Worm (Caenorhabditis elegans): ENCODE results near the gene T03E6.9.

Gene T03E6.9

DNA sequence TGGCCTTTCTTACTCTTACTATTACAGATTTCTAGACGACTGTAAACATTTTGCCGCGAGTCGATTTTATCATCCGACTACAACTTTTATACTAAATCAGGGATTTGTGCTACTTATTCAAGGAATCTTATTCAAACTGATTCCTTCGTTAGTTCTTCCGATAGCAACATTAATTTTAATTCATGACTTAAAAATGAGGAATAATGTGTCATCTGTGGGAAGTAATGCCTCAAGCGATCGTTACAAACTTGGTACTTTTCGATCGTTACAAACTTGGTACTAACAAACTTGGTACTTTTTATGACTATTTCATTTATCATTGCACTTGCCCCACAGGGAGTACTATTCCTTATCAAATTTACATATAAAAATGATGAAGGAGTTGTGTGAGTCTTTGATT, 16.9 kb upstream of the T03E6.9 start, which contains the start of gene Y70C5A.4:
Y70C5A.4 (plus strand) TSS at position 301 of the 400 bp plus-strand sequence.
- no peak for TF ChIP-seq fos-1 (tag; optimal IDR thresholded peaks at IDR 0.05)
- no peak for TF ChIP-seq hmg-1.1 (GFP tag; IDR thresholded peaks at IDR 0.05)
- no peak for TF ChIP-seq php-3 (GFP tag; IDR thresholded peaks at IDR 0.05)
- TF ChIP-seq zfp-3 (GFP tag; conservative IDR thresholded peaks at IDR 0.05), result no peak
- no peak for TF ChIP-seq pha-4 (GFP tag; IDR thresholded peaks at IDR 0.05)
- TF ChIP-seq pha-4 (tag; optimal IDR thresholded peaks at IDR 0.05), result no peak
- TF ChIP-seq aly-2 (tag; optimal IDR thresholded peaks at IDR 0.05), result no peak
- no peak for TF ChIP-seq ceh-32 (tag; optimal IDR thresholded peaks at IDR 0.05; ENCODE audit: poor library complexity)
- no peak for TF ChIP-seq skn-1 (tag; optimal IDR thresholded peaks at IDR 0.05)

DNA sequence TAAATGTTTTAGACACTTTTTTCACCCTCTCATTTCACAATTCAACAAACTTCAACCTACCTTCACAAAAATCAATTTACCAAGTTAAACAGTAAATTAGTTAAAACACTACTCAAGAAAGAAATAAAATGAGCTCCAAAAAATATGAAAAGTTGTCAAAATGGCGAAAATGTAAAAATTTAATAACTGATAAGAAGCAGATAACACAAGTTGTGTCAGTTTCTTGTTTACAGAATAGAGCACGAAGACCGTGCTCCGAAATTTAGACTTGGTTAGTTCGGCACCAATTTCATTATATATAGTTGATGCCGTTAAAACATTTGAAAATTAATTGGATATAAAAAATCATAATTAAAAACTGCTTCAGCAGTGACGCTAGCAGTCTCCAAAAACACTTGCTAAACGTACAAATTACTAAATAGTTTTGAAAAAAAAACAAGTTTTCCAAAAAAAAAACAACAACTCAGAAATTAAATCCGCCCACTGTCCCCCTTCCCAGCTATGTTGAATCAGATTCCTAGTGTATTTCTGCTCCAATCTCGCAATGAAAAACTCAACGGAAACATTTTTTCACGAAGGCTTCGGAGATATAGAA, 10.4 kb upstream of the T03E6.9 start, which contains the start of gene srw-54:
srw-54 (plus strand) TSS at position 545 of the 595 bp plus-strand sequence.
- TF ChIP-seq zag-1 (tag; optimal IDR thresholded peaks at IDR 0.05) (no peak), daf-16 (GFP tag; optimal IDR thresholded peaks at IDR 0.05) (no peak), daf-16 (tag; optimal IDR thresholded peaks at IDR 0.05) (peak; percentile 92), ceh-44 (GFP tag; IDR thresholded peaks at IDR 0.05) (no peak), Y75B8A.6 (GFP tag; IDR thresholded peaks at IDR 0.05) (no peak), dmd-6 (GFP tag; IDR thresholded peaks at IDR 0.05) (peak; percentile 38; the same call in 1 of the 2 replicates), ama-1 (optimal IDR thresholded peaks at IDR 0.05) (no peak), snpc-4 (tag; optimal IDR thresholded peaks at IDR 0.05) (no peak), mxl-2 (GFP tag; conservative IDR thresholded peaks at IDR 0.05) (no peak), ceh-28 (tag; optimal IDR thresholded peaks at IDR 0.05) (no peak), F44E2.7 (GFP tag; IDR thresholded peaks at IDR 0.05) (no peak), madf-5 (GFP tag; IDR thresholded peaks at IDR 0.05) (no peak), nhr-42 (GFP tag; IDR thresholded peaks at IDR 0.05) (no peak), zip-2 (tag; optimal IDR thresholded peaks at IDR 0.05) (no peak), nhr-10 (tag; optimal IDR thresholded peaks at IDR 0.05) (no peak), dve-1 (tag; optimal IDR thresholded peaks at IDR 0.05; ENCODE audit: insufficient read depth) (peak; percentile 23), nhr-28 (tag; optimal IDR thresholded peaks at IDR 0.05) (peak; percentile 59), cey-2 (tag; optimal IDR thresholded peaks at IDR 0.05; ENCODE audit: borderline replicate concordance, insufficient read depth) (no peak), pqm-1 (tag; optimal IDR thresholded peaks at IDR 0.05) (peak; percentile 29), daf-12 (tag; optimal IDR thresholded peaks at IDR 0.05) (no peak)

DNA sequence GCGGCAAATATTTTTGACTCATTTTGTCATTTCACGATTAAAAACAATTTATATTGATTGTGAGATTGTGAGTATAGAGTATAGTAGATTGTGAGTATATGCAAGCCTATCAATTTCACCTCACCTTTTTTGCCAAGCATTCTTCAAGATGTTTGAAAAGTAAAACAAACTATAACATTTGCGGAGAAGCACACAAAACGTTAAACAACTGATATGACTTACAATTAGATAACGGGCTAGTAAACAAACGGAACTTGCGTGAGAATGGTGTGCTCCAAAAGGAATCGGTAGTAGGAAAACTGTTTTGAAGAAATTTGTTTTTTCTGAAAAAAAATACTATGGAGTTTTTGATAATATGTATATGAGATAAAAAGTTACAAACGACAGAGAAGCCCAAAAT, 9.6 kb upstream of the T03E6.9 start:
- TF ChIP-seq lin-38 (GFP tag; IDR thresholded peaks at IDR 0.05) (no peak), php-3 (GFP tag; IDR thresholded peaks at IDR 0.05) (0 out of 2 replicates have a peak, but pooled peaks have one; percentile 9), pqm-1 (tag; optimal IDR thresholded peaks at IDR 0.05) (peak; percentile 82), mdt-29 (GFP tag; IDR thresholded peaks at IDR 0.05) (no peak), nhr-77 (tag; optimal IDR thresholded peaks at IDR 0.05) (peak; percentile 54), dve-1 (tag; optimal IDR thresholded peaks at IDR 0.05; ENCODE audit: insufficient read depth) (peak; percentile 28), nhr-28 (tag; optimal IDR thresholded peaks at IDR 0.05) (peak; percentile 82), daf-16 (GFP tag; optimal IDR thresholded peaks at IDR 0.05) (no peak), daf-16 (tag; optimal IDR thresholded peaks at IDR 0.05) (peak; percentile 93), saeg-2 (GFP tag; IDR thresholded peaks at IDR 0.05) (no peak), hlh-11 (tag; optimal IDR thresholded peaks at IDR 0.05) (peak; percentile 21)

ce11 chrV:16608478-16608877, 8.0 kb upstream of the T03E6.9 start:
- TF ChIP-seq ceh-44 (GFP tag; IDR thresholded peaks at IDR 0.05) (no peak), nhr-28 (tag; optimal IDR thresholded peaks at IDR 0.05) (peak; percentile 65), daf-16 (GFP tag; optimal IDR thresholded peaks at IDR 0.05) (no peak), daf-16 (tag; optimal IDR thresholded peaks at IDR 0.05) (peak; percentile 12), dve-1 (tag; optimal IDR thresholded peaks at IDR 0.05; ENCODE audit: insufficient read depth) (peak; percentile 8)
